Worm (Caenorhabditis elegans) whole organism, L4/young adult: Measurements from ENCODE around the gene acs-20.

Experiments
- W03F9.2 ChIP-seq: fragments of 150-350 bp; optimal IDR thresholded peaks from 2 replicates; lab custom pipeline; 2014; ENCODE audit warnings: missing biosample characterization, missing genetic modification characterization
- dao-5 ChIP-seq: sonication (generic microtip); optimal IDR thresholded peaks from 2 replicates; lab custom pipeline; 2016; ENCODE audit warnings: missing genotype, missing genetic modification characterization, moderate library complexity, missing compliant biosample characterization
- him-1 ChIP-seq: sonication (generic microtip); optimal IDR thresholded peaks from 2 replicates; lab custom pipeline; 2016; ENCODE audit warnings: missing genotype, missing genetic modification reagents, missing genetic modification characterization, missing compliant biosample characterization

Gene acs-20

DNA sequence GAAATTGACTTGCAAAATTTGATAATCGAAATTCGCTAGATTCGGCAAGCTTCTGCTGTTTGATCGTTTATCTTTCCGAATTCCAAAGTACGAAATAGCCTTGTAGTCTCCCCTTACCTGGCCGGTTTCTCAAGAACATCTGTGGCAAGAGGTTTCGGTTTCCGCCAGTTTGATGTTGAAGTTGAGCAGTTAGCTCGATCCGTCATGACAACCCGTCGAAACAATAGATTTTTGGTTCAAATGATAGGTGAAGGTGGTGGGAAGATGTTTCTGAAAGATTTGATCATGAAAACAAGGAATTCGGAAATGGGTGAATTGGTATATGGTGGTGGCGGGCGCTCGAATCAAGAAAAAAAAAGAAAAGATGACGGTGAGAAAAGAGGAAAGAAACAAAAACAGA is at the start of gene acs-20:
acs-20 (minus strand) TSS at position 270 of the 400 bp plus-strand sequence.
- TF ChIP-seq W03F9.2 (tag; lab: Kevin White, UChicago) = no peak
- TF ChIP-seq dao-5 (tag; lab: Kevin White, UChicago) = no peak
- TF ChIP-seq him-1 (tag; lab: Kevin White, UChicago) = no peak

DNA sequence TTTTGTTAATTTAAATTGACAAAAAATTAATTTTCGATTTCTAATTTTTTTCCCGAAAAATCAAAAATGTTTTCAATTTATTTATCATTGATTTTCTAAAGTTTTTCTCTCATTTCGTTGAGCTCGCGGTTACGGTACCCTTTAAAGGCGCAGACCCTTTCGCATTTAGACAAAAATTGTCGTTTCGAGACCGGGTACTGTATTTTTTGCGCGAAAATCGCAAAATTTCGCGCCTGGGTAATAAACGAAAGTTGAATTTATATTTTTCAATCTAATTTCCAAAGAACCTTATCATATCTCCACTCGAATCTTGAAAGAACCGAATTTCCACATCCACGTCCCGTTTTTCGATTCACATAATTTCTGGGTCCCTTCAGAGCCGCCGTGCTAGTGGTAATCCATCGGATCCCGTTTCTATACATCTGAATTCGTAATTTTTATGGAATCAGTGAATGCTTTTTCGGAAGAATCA is 47.0 kb upstream of the acs-20 start, which contains the start of gene C25G4.3:
C25G4.3 (minus strand) TSS at position 422 of the 472 bp plus-strand sequence.
- TF ChIP-seq dao-5 (tag; lab: Kevin White, UChicago) = no peak
- no peak for TF ChIP-seq him-1 (tag; lab: Kevin White, UChicago)
- no peak for TF ChIP-seq W03F9.2 (tag; lab: Kevin White, UChicago)

DNA sequence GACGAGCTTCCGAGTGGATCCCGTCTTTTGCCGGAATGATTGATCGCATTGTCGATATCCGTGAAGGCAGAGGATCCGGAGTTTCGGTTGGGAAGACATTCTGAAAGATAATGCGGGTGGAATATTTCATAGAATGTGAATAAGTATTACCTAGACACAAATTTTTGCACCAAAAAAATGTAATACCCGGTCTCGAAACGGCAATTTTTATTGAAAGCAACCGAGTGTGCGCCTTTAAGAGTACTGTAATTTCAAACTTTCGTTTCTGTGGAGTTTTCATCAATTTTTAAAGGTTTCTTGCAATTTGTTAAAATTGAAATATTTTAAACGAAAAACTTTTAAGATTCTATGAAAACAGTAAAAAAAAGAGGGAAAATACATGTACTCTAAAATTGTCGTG is 45.4 kb upstream of the acs-20 start, which contains the start of gene C25G4.2:
C25G4.2 (minus strand) TSS at position 100 of the 400 bp plus-strand sequence.
- no peak for TF ChIP-seq dao-5 (tag; lab: Kevin White, UChicago)
- TF ChIP-seq W03F9.2 (tag; lab: Kevin White, UChicago) = no peak
- TF ChIP-seq him-1 (tag; lab: Kevin White, UChicago) = no peak

DNA sequence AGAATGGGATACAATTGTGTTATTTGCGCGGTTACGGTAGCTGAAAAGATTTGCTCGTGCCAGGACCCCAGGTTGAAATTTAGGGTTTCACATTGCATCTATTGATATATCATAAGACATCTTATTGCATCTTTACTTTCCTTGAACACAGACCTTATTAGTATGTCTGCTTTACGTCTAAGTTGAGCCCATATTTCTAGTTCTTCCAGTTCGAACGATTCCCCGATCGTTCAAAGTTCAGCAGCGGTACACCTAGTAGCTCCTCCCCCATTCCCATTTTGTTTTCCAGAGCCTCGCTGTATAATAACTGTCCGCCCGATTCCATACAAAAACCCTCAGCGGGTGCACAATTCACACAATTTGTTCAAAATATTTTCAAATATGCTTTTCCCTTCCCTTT is 43.2 kb upstream of the acs-20 start, which contains the start of gene C25G4.17:
C25G4.17 (plus strand) TSS at position 301 of the 400 bp plus-strand sequence.
- no peak for TF ChIP-seq W03F9.2 (tag; lab: Kevin White, UChicago)
- TF ChIP-seq dao-5 (tag; lab: Kevin White, UChicago) = no peak
- TF ChIP-seq him-1 (tag; lab: Kevin White, UChicago) = no peak

DNA sequence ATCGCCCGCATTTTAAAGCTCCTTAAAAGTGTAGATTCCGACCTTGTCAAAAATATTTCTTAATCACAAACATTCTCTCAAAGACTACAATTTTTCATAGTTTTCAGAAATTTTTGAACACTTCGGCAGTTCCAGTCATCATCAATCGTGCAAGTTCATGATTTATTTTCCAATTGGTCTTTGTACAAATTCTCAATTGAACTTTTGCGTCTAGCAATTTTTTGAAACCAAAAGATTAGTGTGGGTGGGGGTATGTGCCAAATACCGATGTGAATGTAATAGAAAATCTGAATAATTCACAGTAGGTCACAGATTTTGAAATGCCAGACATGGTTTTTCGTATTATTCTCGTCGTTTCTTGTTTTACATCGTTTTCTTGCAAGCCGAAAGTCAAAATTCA is 39.9 kb upstream of the acs-20 start, which contains the start of gene clec-185:
clec-185 (plus strand) TSS at position 301 of the 400 bp plus-strand sequence.
- TF ChIP-seq dao-5 (tag; lab: Kevin White, UChicago) (no peak), W03F9.2 (tag; lab: Kevin White, UChicago) (no peak), him-1 (tag; lab: Kevin White, UChicago) (no peak)

DNA sequence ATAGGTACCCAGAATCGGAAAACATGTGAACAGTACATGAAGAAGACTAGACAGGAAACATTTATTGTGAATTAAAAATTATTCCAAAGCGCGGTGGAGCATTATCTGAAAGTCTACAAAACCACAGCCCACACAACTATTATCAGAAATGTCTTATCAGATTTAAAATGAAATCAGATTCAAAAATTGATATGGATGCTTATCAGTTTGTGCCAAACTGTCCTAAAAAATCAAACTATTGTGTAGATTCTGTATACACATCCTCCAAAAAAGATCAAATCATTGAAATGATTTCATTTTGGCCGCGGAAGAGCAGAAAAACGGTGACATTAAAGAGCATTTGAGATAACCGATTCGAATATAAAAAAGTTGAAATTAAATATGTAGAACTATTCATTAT is 36.9 kb upstream of the acs-20 start, which contains the start of gene irg-4:
irg-4 (plus strand) TSS at position 392 of the 400 bp plus-strand sequence.
- TF ChIP-seq him-1 (tag; lab: Kevin White, UChicago) = no peak
- no peak for TF ChIP-seq dao-5 (tag; lab: Kevin White, UChicago)
- no peak for TF ChIP-seq W03F9.2 (tag; lab: Kevin White, UChicago)

DNA sequence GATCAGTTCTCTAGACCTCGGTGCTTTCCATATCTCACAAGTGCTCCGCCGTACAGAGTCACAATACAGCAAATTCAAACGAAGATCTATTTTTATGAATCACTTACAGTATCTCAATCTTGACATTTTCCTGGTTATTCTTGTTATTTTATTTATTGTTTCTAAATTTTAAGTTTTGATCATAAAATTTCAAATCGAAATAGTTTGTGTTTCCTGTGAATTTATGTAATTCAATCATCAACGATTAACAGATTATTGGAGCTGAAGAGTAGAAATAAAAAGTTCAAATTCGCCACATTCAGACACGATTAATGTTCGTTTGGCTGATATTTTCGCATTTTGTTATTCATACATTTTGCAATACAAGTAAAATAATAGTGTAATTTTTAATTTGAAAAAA is 33.8 kb upstream of the acs-20 start, which contains the start of gene clec-184:
clec-184 (plus strand) TSS at position 301 of the 400 bp plus-strand sequence.
- TF ChIP-seq dao-5 (tag; lab: Kevin White, UChicago) = no peak
- no peak for TF ChIP-seq W03F9.2 (tag; lab: Kevin White, UChicago)
- TF ChIP-seq him-1 (tag; lab: Kevin White, UChicago) = no peak

DNA sequence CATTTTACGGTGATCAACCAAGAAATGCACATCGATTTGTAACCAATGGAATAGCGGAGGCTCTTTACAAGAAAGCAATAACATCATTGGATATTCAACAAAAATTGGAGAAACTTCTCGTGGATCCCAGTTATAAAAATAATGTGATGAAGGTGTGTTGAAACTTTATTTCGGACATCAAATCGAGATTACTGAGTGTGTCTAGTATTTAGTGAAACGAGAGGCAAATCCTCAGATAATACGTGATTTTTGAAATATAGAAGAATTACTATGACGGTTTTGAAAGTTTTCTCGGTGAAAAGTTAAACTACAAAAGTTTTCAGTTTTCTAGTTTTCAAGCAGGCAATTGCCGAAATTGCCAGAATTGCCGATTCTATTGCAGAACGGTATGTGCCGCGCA is 33.2 kb upstream of the acs-20 start:
- TF ChIP-seq W03F9.2 (tag; lab: Kevin White, UChicago) = no peak

DNA sequence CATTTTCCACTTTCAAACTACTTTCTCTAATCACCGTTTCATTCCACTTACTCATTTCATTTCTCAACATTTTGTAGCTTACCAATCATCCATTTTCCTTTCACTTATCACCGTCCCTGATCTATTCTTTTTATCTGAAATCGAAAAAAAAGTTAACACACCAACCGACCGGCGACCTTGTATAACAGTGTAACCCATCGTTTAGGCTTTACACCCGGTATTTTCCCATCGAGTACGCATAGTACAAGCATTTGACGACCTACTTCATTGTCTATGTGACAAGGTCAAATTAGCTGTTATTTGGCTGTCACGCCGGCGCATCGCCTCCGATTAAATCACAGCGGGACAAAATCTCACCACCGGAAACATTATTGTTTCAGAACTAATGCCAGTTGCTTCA is 31.0 kb upstream of the acs-20 start:
- TF ChIP-seq him-1 (tag; lab: Kevin White, UChicago) (no peak), W03F9.2 (tag; lab: Kevin White, UChicago) (no peak), dao-5 (tag; lab: Kevin White, UChicago) (no peak)

DNA sequence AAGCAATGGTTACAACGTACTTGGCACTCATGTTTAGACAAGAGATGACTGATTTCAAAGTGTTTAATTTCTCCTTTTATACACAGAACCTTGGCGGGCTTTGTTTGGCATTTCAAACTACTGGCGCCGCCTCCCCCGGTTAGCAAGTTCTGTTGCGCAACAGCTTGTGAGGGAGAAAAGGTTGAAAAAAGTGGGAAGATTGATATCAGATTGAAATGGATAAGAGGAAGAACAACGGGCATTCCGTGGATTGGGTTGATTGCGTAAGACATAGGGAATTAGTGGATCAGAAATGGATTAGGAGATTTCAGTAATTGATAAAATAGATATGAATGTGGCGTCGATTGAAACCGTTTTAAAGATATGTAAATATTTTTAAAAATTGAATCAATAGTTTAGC is 30.0 kb upstream of the acs-20 start, which contains the start of gene col-130:
col-130 (minus strand) TSS at position 50 of the 400 bp plus-strand sequence.
- TF ChIP-seq W03F9.2 (tag; lab: Kevin White, UChicago) = no peak
- TF ChIP-seq him-1 (tag; lab: Kevin White, UChicago) = no peak
- TF ChIP-seq dao-5 (tag; lab: Kevin White, UChicago) = no peak

DNA sequence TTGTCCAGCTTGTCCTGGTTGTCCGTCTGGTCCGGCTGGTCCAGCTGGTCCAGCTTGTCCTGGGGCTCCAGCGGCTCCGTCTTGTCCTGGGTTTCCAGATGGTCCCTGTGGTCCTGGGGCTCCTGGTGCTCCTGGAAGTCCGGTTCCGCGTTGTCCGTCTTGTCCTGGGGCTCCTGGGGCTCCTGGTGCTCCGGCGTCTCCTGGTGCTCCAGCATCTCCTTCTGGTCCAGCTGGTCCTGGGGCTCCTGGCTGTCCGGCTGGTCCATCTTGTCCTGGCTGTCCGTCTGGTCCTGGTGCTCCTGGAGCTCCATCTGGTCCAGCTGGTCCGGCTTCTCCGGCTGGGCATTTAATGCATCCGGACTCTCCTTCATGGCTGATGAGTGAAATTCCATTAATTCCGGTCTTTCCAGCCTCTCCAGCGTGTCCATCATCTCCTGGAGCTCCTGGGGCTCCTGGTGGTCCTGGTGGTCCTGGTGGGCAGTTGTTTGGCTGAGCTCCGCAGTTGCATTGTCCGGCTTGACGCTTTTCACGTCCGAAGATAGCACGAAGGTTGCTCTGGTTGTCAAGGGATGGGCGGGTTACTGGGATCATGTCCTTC is 29.3 kb upstream of the acs-20 start:
- TF ChIP-seq dao-5 (tag; lab: Kevin White, UChicago) (no peak), him-1 (tag; lab: Kevin White, UChicago) (no peak), W03F9.2 (tag; lab: Kevin White, UChicago) (no peak)

DNA sequence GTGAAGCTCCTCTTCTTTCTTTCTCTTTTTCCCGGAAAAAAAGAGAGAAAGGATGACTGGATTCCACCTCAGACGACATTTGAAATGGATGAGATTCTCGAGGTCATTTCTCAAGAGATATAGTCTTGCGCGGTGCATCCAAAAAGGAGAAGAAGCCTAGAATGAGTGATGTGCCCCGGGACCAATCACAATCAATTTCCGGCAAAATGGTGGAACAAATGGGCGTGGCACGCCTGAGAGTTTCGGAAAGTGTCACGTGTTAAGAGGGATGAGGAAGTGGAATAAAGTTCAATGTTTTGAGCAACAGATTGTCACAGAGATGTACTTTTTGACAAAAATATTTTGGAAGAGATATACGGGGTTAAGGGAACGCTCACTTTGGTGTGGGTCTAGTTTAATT is 27.1 kb upstream of the acs-20 start:
- TF ChIP-seq W03F9.2 (tag; lab: Kevin White, UChicago) = no peak
- no peak for TF ChIP-seq dao-5 (tag; lab: Kevin White, UChicago)
- no peak for TF ChIP-seq him-1 (tag; lab: Kevin White, UChicago)

DNA sequence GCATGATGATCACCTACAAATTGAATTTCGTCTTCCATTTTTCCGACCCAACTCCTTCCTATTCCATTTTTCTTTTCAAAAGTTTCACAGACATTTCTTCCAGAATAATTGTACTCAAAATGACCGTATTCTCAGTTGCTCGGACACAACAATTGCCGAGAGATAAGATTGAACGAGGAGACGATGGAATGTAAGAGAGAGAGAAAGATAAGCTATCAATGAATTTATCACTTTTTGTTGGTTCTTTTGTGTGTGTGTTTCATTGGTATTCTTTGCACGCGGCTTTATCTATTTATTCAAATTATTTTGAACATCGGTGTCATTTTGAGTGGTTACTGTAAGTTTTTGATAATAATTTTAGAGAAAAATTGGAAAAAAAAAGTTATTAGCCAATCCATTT is 21.9 kb upstream of the acs-20 start, which contains the start of gene ugt-65:
ugt-65 (plus strand) TSS at position 229 of the 400 bp plus-strand sequence.
- TF ChIP-seq W03F9.2 (tag; lab: Kevin White, UChicago) = no peak
- no peak for TF ChIP-seq him-1 (tag; lab: Kevin White, UChicago)
- TF ChIP-seq dao-5 (tag; lab: Kevin White, UChicago) = no peak
